Fruit fly (Drosophila melanogaster) whole organism, adult: ENCODE results near the gene Ilp7.

ENCODE experiments used
- CG11617 ChIP-seq: fragments of 200-800 bp; sonication (Bioruptor generic); optimal IDR thresholded peaks from 2 replicates; lab custom pipeline; 2017; ENCODE audit warnings: mild to moderate bottlenecking, missing biosample characterization, missing genetic modification reagents, missing genetic modification characterization
- CG12768 ChIP-seq: fragments of 200-800 bp; sonication (Bioruptor generic); optimal IDR thresholded peaks from 2 replicates; lab custom pipeline; 2017; ENCODE audit warnings: missing biosample characterization, missing genetic modification characterization, mild to moderate bottlenecking, moderate library complexity, missing genetic modification reagents
- CG14711 ChIP-seq: fragments of 200-800 bp; sonication (Bioruptor generic); optimal IDR thresholded peaks from 2 replicates; lab custom pipeline; 2018; ENCODE audit warnings: missing biosample characterization, mild to moderate bottlenecking, missing genetic modification characterization, moderate library complexity
- CG7045 ChIP-seq: fragments of 200-800 bp; sonication (Bioruptor generic); optimal IDR thresholded peaks from 2 replicates; lab custom pipeline; 2017; ENCODE audit warnings: missing biosample characterization, mild to moderate bottlenecking, missing genetic modification characterization
- Crg-1 ChIP-seq: fragments of 200-800 bp; sonication (Bioruptor generic); optimal IDR thresholded peaks from 2 replicates; lab custom pipeline; 2016; ENCODE audit warnings: missing biosample characterization, missing genetic modification characterization
- Mnt ChIP-seq: fragments of 200-800 bp; sonication (Bioruptor generic); optimal IDR thresholded peaks from 2 replicates; lab custom pipeline; 2016; ENCODE audit warnings: missing biosample characterization, mild to moderate bottlenecking, missing genetic modification characterization
- bab1 ChIP-seq: fragments of 200-800 bp; sonication (Bioruptor generic); optimal IDR thresholded peaks from 3 replicates; lab custom pipeline; 2019; ENCODE audit warnings: missing biosample characterization, mild to moderate bottlenecking, missing genetic modification characterization, moderate library complexity
- cic ChIP-seq: fragments of 200-800 bp; sonication (Bioruptor generic); optimal IDR thresholded peaks from 2 replicates; lab custom pipeline; 2017; ENCODE audit warnings: missing biosample characterization, mild to moderate bottlenecking, missing genetic modification characterization, moderate library complexity
- cnc ChIP-seq, 2 experiments: fragments of >200 bp; optimal IDR thresholded peaks; 2 replicates each; lab custom pipeline; 2017
- kay ChIP-seq: fragments of 200-800 bp; sonication (Bioruptor generic); peaks from one replicate; lab custom pipeline; 2016; ENCODE audit warnings: missing biosample characterization, missing genetic modification characterization, borderline replicate concordance
- pad ChIP-seq: fragments of 200-800 bp; sonication (Bioruptor generic); optimal IDR thresholded peaks from 3 replicates; lab custom pipeline; 2017; ENCODE audit warnings: missing biosample characterization, missing genetic modification characterization, mild to moderate bottlenecking, moderate library complexity, missing genetic modification reagents
- tj ChIP-seq: fragments of 200-800 bp; sonication (Bioruptor generic); optimal IDR thresholded peaks from 3 replicates; lab custom pipeline; 2017; ENCODE audit warnings: missing biosample characterization, mild to moderate bottlenecking, missing genetic modification characterization, moderate library complexity
- toe ChIP-seq: fragments of 200-800 bp; sonication (Bioruptor generic); optimal IDR thresholded peaks from 2 replicates; lab custom pipeline; 2016; ENCODE audit warnings: missing biosample characterization, missing genetic modification characterization

DNA sequence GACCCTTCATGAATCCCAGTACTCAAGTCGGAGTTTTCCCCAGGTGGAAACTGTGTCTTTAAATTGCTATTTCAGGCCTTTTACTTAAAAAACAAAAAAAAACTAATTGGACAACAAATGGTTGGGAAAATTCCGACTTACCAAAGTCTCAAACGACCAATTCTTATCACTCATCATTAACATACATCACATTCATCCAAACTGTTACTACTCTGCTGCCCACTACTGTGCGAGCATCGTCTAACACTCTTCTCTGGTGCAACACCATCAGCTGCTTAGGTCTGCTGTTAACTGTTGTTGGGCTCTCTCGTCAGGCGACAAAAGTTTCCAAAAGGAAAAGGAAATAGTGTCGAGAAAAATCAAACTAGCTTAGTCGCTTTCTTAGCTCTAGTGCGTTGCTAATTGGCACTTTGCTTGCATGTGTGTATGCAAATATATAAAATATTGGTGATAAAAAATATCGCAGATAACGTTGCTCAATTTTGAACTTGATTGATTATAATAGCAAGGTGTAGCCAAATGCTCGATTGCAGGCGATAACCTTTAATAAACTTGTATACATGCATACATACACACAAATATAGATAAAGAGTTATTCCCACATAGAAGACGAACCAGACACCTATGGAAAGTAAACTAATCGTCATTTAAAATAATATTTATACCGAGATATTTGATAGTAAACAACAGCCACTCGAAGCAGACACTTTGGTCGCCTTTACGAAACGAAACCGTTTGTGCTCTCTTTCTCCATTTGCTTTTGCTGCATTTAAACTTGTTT, 26.8 kb downstream of the Ilp7 start:
- TF ChIP-seq CG14711 (peak; percentile 48), tj (GFP tag; lab: Kevin White, UChicago) (no peak), pad (GFP tag; lab: Kevin White, UChicago) (peak; percentile 55), toe (GFP tag; lab: Kevin White, UChicago) (no peak), cic (GFP tag; lab: Kevin White, UChicago) (peak; percentile 11), Mnt (GFP tag; lab: Kevin White, UChicago) (no peak), bab1 (GFP tag; lab: Kevin White, UChicago) (peak; percentile 25), kay (GFP tag; lab: Kevin White, UChicago) (peak; percentile 71), Crg-1 (GFP tag; lab: Kevin White, UChicago) (peak; percentile 58), CG12768 (GFP tag; lab: Kevin White, UChicago) (peak; percentile 13), cnc (optimal IDR thresholded peaks at IDR 0.05; lab: Kevin White, UChicago) (no peak), CG11617 (peak; percentile 50), CG7045 (GFP tag; lab: Kevin White, UChicago) (peak; percentile 53)
